Fruit fly (Drosophila melanogaster) whole organism, embryonic: ENCODE data around the gene fwd.

Experiments
- Asciz ChIP-seq: fragments of 200-800 bp; sonication (Bioruptor generic); optimal IDR thresholded peaks from 2 replicates; lab custom pipeline; 2017; ENCODE audit warnings: missing biosample characterization, mild to moderate bottlenecking, missing genetic modification characterization, missing genetic modification reagents
- B-H1 ChIP-seq: fragments of 200-800 bp; sonication (Bioruptor generic); IDR thresholded peaks from 3 replicates; pipeline ENCODE4 v1.3.6; 2022; ENCODE audit warnings: missing biosample characterization, missing genetic modification characterization
- Blimp-1 ChIP-seq: fragments of 200-800 bp; sonication (Bioruptor generic); optimal IDR thresholded peaks from 3 replicates; lab custom pipeline; 2018; ENCODE audit warnings: missing biosample characterization, missing genetic modification characterization, mild to moderate bottlenecking, moderate library complexity, missing genetic modification reagents
- CG10959 ChIP-seq: fragments of 200-800 bp; sonication (Bioruptor generic); IDR thresholded peaks from 2 replicates; pipeline ENCODE4 v1.3.6; 2022; ENCODE audit warnings: missing biosample characterization, missing genetic modification characterization
- CG14441 ChIP-seq: fragments of 200-800 bp; sonication (Bioruptor generic); IDR thresholded peaks from 2 replicates; pipeline ENCODE4 v1.3.6; 2022; ENCODE audit warnings: missing biosample characterization, missing genetic modification characterization
- CG14710 ChIP-seq: fragments of 200-800 bp; sonication (Bioruptor generic); optimal IDR thresholded peaks from 3 replicates; lab custom pipeline; 2019; ENCODE audit warnings: missing biosample characterization, mild to moderate bottlenecking, missing genetic modification characterization, moderate library complexity
- CG15601 ChIP-seq: fragments of 200-800 bp; sonication (Bioruptor generic); optimal IDR thresholded peaks from 3 replicates; lab custom pipeline; 2019; ENCODE audit warnings: missing biosample characterization, mild to moderate bottlenecking, missing genetic modification characterization, moderate library complexity
- CG1603 ChIP-seq: fragments of 200-800 bp; sonication (Bioruptor generic); optimal IDR thresholded peaks from 2 replicates; lab custom pipeline; 2019; ENCODE audit warnings: missing biosample characterization, mild to moderate bottlenecking, missing genetic modification characterization, moderate library complexity
- CG1647 ChIP-seq: fragments of 200-800 bp; sonication (Bioruptor generic); optimal IDR thresholded peaks from 3 replicates; lab custom pipeline; 2016; ENCODE audit warnings: missing biosample characterization, missing genetic modification characterization
- CG16863 ChIP-seq: fragments of 200-800 bp; sonication (Bioruptor generic); optimal IDR thresholded peaks from 3 replicates; lab custom pipeline; 2016; ENCODE audit warnings: missing biosample characterization, missing genetic modification characterization
- CG17612 ChIP-seq: fragments of 200-800 bp; sonication (Bioruptor generic); IDR thresholded peaks from 2 replicates; pipeline ENCODE4 v1.3.6; 2022; ENCODE audit warnings: missing biosample characterization, missing genetic modification characterization
- CG17829 ChIP-seq: fragments of 200-800 bp; optimal IDR thresholded peaks from 2 replicates; lab custom pipeline; 2019; ENCODE audit warnings: missing biosample characterization, mild to moderate bottlenecking, missing genetic modification characterization, moderate library complexity
- CG18764 ChIP-seq: fragments of 200-800 bp; sonication (Bioruptor generic); optimal IDR thresholded peaks from 3 replicates; lab custom pipeline; 2016; ENCODE audit warnings: missing biosample characterization, missing genetic modification characterization
- CG2202 ChIP-seq: fragments of 200-800 bp; sonication (Bioruptor generic); optimal IDR thresholded peaks from 2 replicates; lab custom pipeline; 2018; ENCODE audit warnings: missing biosample characterization, mild to moderate bottlenecking, missing genetic modification characterization
- CG2678 ChIP-seq: fragments of 200-800 bp; sonication (Bioruptor generic); optimal IDR thresholded peaks from 3 replicates; lab custom pipeline; 2019; ENCODE audit warnings: missing biosample characterization, mild to moderate bottlenecking, missing genetic modification characterization, moderate library complexity
- CG33557 ChIP-seq: fragments of 200-800 bp; sonication (Bioruptor generic); optimal IDR thresholded peaks from 2 replicates; lab custom pipeline; 2019; ENCODE audit warnings: missing biosample characterization, mild to moderate bottlenecking, missing genetic modification characterization, moderate library complexity
- CG4617 ChIP-seq: fragments of 200-800 bp; sonication (Bioruptor generic); optimal IDR thresholded peaks from 3 replicates; lab custom pipeline; 2016; ENCODE audit warnings: missing biosample characterization, missing genetic modification characterization, borderline replicate concordance
- CG4820 ChIP-seq: fragments of 200-800 bp; sonication (Bioruptor generic); optimal IDR thresholded peaks from 3 replicates; lab custom pipeline; 2016; ENCODE audit warnings: missing biosample characterization, missing genetic modification characterization
- CG6254 ChIP-seq: fragments of 200-800 bp; sonication (Bioruptor generic); optimal IDR thresholded peaks from 3 replicates; lab custom pipeline; 2017; ENCODE audit warnings: mild to moderate bottlenecking, missing biosample characterization, missing genetic modification reagents, missing genetic modification characterization
- CG7839 ChIP-seq: fragments of 200-800 bp; sonication (Bioruptor generic); optimal IDR thresholded peaks from 3 replicates; lab custom pipeline; 2018; ENCODE audit warnings: missing biosample characterization, mild to moderate bottlenecking, missing genetic modification characterization, moderate library complexity
- CG8388 ChIP-seq: fragments of 200-800 bp; sonication (Bioruptor generic); optimal IDR thresholded peaks from 2 replicates; lab custom pipeline; 2019; ENCODE audit warnings: missing biosample characterization, mild to moderate bottlenecking, missing genetic modification characterization, moderate library complexity
- CG9727 ChIP-seq: fragments of 200-800 bp; sonication (Bioruptor generic); optimal IDR thresholded peaks from 3 replicates; lab custom pipeline; 2017; ENCODE audit warnings: missing biosample characterization, mild to moderate bottlenecking, missing genetic modification characterization
- CHES-1-like ChIP-seq: fragments of 200-800 bp; sonication (Bioruptor generic); optimal IDR thresholded peaks from 2 replicates; lab custom pipeline; 2016; ENCODE audit warnings: missing biosample characterization, missing genetic modification characterization
- D ChIP-seq, 2 experiments: fragments of 200-800 bp in 1 of 2; fragments of >200 bp in 1 of 2; sonication (Bioruptor generic) in 1 of 2; optimal IDR thresholded peaks; 2 replicates in 1 of 2; 3 replicates in 1 of 2; lab custom pipeline; 2017; ENCODE audit warnings: mild to moderate bottlenecking in 1 of 2, missing biosample characterization in 1 of 2, missing genetic modification characterization in 1 of 2, missing genetic modification reagents in 1 of 2
- HLH3B ChIP-seq: fragments of 200-800 bp; sonication (Bioruptor generic); IDR thresholded peaks from 2 replicates; pipeline ENCODE4 v1.3.6; 2022; ENCODE audit warnings: missing biosample characterization, missing genetic modification characterization
- Hr39 ChIP-seq: fragments of >200 bp; optimal IDR thresholded peaks from 2 replicates; lab custom pipeline; 2017
- MESR4 ChIP-seq: fragments of 200-800 bp; sonication (Bioruptor generic); optimal IDR thresholded peaks from 2 replicates; lab custom pipeline; 2018; ENCODE audit warnings: missing biosample characterization, mild to moderate bottlenecking, missing genetic modification characterization, moderate library complexity
- Med ChIP-seq: fragments of 200-800 bp; sonication (Bioruptor generic); peaks from one replicate; lab custom pipeline; 2016; ENCODE audit warnings: missing biosample characterization, missing genetic modification characterization, mild to moderate bottlenecking, inconsistent platforms, moderate library complexity
- PHDP ChIP-seq: fragments of 200-800 bp; sonication (Bioruptor generic); optimal IDR thresholded peaks from 3 replicates; lab custom pipeline; 2018; ENCODE audit warnings: missing biosample characterization, mild to moderate bottlenecking, missing genetic modification characterization, moderate library complexity
- Side ChIP-seq: fragments of 200-800 bp; sonication (Bioruptor generic); optimal IDR thresholded peaks from 2 replicates; lab custom pipeline; 2016; ENCODE audit warnings: missing biosample characterization, missing genetic modification characterization
- Six4 ChIP-seq: fragments of 200-800 bp; sonication (Bioruptor generic); optimal IDR thresholded peaks from 2 replicates; lab custom pipeline; 2016; ENCODE audit warnings: missing biosample characterization, missing genetic modification characterization
- Sox100B ChIP-seq: fragments of 200-800 bp; sonication (Bioruptor generic); optimal IDR thresholded peaks from 3 replicates; lab custom pipeline; 2018; ENCODE audit warnings: missing biosample characterization, mild to moderate bottlenecking, missing genetic modification characterization
- Sry-δ ChIP-seq: fragments of 200-800 bp; sonication (Bioruptor generic); optimal IDR thresholded peaks from 2 replicates; lab custom pipeline; 2016; ENCODE audit warnings: missing biosample characterization, missing genetic modification characterization
- az2 ChIP-seq: fragments of 200-800 bp; sonication (Bioruptor generic); optimal IDR thresholded peaks from 3 replicates; lab custom pipeline; 2016; ENCODE audit warnings: missing biosample characterization, missing genetic modification characterization
- bab2 ChIP-seq: fragments of 200-800 bp; sonication (Bioruptor generic); optimal IDR thresholded peaks from 2 replicates; lab custom pipeline; 2016; ENCODE audit warnings: missing biosample characterization, missing genetic modification characterization
- bcd ChIP-seq: fragments of 200-800 bp; sonication (Bioruptor generic); optimal IDR thresholded peaks from 2 replicates; lab custom pipeline; 2017; ENCODE audit warnings: missing biosample characterization, mild to moderate bottlenecking, missing genetic modification characterization
- br ChIP-seq: fragments of >200 bp; optimal IDR thresholded peaks from 2 replicates; lab custom pipeline; 2017
- cad ChIP-seq: fragments of >200 bp; optimal IDR thresholded peaks from 2 replicates; lab custom pipeline; 2017; ENCODE audit warnings: missing biosample characterization, missing genetic modification characterization
- chm ChIP-seq: fragments of 200-800 bp; sonication (Bioruptor generic); IDR thresholded peaks from 2 replicates; pipeline ENCODE4 v1.3.6; 2022; ENCODE audit warnings: missing biosample characterization, missing genetic modification characterization
- chn ChIP-seq: fragments of 200-800 bp; sonication (Bioruptor generic); optimal IDR thresholded peaks from 2 replicates; lab custom pipeline; 2016; ENCODE audit warnings: missing biosample characterization, missing genetic modification characterization
- crol ChIP-seq: fragments of 200-800 bp; sonication (Bioruptor generic); IDR thresholded peaks from 2 replicates; pipeline ENCODE4 v1.3.6; 2022; ENCODE audit warnings: missing biosample characterization, missing genetic modification characterization
- dmrt11E ChIP-seq: fragments of 200-800 bp; sonication (Bioruptor generic); optimal IDR thresholded peaks from 3 replicates; lab custom pipeline; 2018; ENCODE audit warnings: missing biosample characterization, mild to moderate bottlenecking, missing genetic modification characterization, moderate library complexity
- dmrt99B ChIP-seq: fragments of 200-800 bp; sonication (Bioruptor generic); optimal IDR thresholded peaks from 2 replicates; lab custom pipeline; 2018; ENCODE audit warnings: missing biosample characterization, mild to moderate bottlenecking, missing genetic modification characterization, moderate library complexity
- gsb-n ChIP-seq: fragments of 200-800 bp; sonication (Bioruptor generic); optimal IDR thresholded peaks from 3 replicates; lab custom pipeline; 2018; ENCODE audit warnings: missing biosample characterization, mild to moderate bottlenecking, missing genetic modification characterization
- ind ChIP-seq: fragments of 200-800 bp; sonication (Bioruptor generic); optimal IDR thresholded peaks from 3 replicates; lab custom pipeline; 2016; ENCODE audit warnings: missing biosample characterization, missing genetic modification characterization
- kah ChIP-seq: fragments of 200-800 bp; sonication (Bioruptor generic); optimal IDR thresholded peaks from 2 replicates; lab custom pipeline; 2018; ENCODE audit warnings: missing biosample characterization, mild to moderate bottlenecking, missing genetic modification characterization
- pfk ChIP-seq: fragments of 200-800 bp; sonication (Bioruptor generic); optimal IDR thresholded peaks from 2 replicates; lab custom pipeline; 2018; ENCODE audit warnings: missing biosample characterization, mild to moderate bottlenecking, missing genetic modification characterization, moderate library complexity
- pnt ChIP-seq: fragments of 200-800 bp; sonication (Bioruptor generic); optimal IDR thresholded peaks from 3 replicates; lab custom pipeline; 2016; ENCODE audit warnings: missing biosample characterization, missing genetic modification characterization
- run ChIP-seq: fragments of 200-800 bp; sonication (Bioruptor generic); optimal IDR thresholded peaks from 3 replicates; lab custom pipeline; 2018; ENCODE audit warnings: missing biosample characterization, mild to moderate bottlenecking, missing genetic modification characterization
- toy ChIP-seq: fragments of 200-800 bp; sonication (Bioruptor generic); IDR thresholded peaks from 2 replicates; pipeline ENCODE4 v1.3.6; 2022; ENCODE audit warnings: missing biosample characterization, missing genetic modification characterization
- wdn ChIP-seq: fragments of 200-800 bp; sonication (Bioruptor generic); IDR thresholded peaks from 2 replicates; pipeline ENCODE4 v1.3.6; 2022; ENCODE audit warnings: missing biosample characterization, missing genetic modification characterization

Gene fwd

DNA sequence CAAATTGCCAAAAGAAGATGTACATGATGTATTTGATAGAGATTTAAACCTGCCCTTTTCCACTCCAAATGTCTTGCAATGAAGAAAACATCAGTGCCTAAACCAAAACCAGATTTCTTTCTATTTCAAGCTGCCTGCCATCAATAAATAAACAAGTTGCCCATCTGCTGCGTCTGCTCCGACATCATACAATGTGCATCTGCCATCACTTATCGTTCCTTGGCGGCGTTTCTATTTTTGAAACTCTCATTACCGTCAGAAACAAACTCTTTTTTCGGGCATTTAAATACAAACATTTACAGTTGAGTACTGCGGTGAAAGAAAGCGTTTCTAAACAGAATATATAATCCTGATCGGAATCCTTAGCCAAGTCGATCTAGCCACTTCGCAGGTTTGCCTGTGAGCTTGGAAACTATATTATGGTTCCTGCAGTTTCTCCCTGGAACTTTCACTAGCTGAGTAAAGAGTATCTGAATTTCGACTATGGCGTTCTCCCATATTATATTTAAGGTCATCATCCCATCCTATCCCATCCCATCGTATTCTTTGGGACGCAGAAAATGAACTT lies 24.8 kb downstream of the fwd start (continued):
- TF ChIP-seq CG9727 (GFP tag; lab: Kevin White, UChicago) (peak; percentile 28), PHDP (tag; lab: Kevin White, UChicago) (peak; percentile 15), CG1647 (GFP tag; lab: Kevin White, UChicago) (peak; percentile 19), az2 (GFP tag; lab: Kevin White, UChicago) (peak; percentile 47), CG33557 (GFP tag; lab: Kevin White, UChicago) (peak; percentile 37), dmrt11E (tag; lab: Kevin White, UChicago) (peak; percentile 79), CG6254 (GFP tag; lab: Kevin White, UChicago) (peak; percentile 21), CG17829 (tag; lab: Kevin White, UChicago) (peak; percentile 50), kah (peak; percentile 15), CG14441 (GFP tag; lab: Robert Waterston, UW) (no peak), dmrt99B (tag; lab: Kevin White, UChicago) (peak; percentile 21), crol (GFP tag; lab: Robert Waterston, UW) (no peak), D (optimal IDR thresholded peaks at IDR 0.05; lab: Kevin White, UChicago) (no peak), D (GFP tag; optimal IDR thresholded peaks at IDR 0.05; lab: Kevin White, UChicago) (peak; percentile 62), CG14710 (tag; lab: Kevin White, UChicago) (peak; percentile 70), Med (GFP tag; lab: Kevin White, UChicago) (peak; percentile 42), CG1603 (tag; lab: Kevin White, UChicago) (peak; percentile 49), CHES-1-like (peak; percentile 8), chm (peak; percentile 15; the same call in 1 of the 2 replicates), chn (peak; percentile 15), CG2678 (tag; lab: Kevin White, UChicago) (peak; percentile 47), CG16863 (GFP tag; lab: Kevin White, UChicago) (peak; percentile 31), Side (GFP tag; lab: Kevin White, UChicago) (peak; percentile 20), Asciz (peak; percentile 18), MESR4 (GFP tag; lab: Kevin White, UChicago) (no peak), cad (GFP tag; lab: Kevin White, UChicago) (no peak), CG2202 (peak; percentile 63), toy (no peak), Sox100B (GFP tag; lab: Kevin White, UChicago) (no peak), CG4820 (GFP tag; lab: Kevin White, UChicago) (peak; percentile 27), bab2 (GFP tag; lab: Kevin White, UChicago) (peak; percentile 3), CG18764 (GFP tag; lab: Kevin White, UChicago) (peak; percentile 3), CG8388 (GFP tag; lab: Kevin White, UChicago) (peak; percentile 33), bcd (GFP tag; lab: Kevin White, UChicago) (peak; percentile 2), wdn (GFP tag; lab: Robert Waterston, UW) (no peak)

DNA sequence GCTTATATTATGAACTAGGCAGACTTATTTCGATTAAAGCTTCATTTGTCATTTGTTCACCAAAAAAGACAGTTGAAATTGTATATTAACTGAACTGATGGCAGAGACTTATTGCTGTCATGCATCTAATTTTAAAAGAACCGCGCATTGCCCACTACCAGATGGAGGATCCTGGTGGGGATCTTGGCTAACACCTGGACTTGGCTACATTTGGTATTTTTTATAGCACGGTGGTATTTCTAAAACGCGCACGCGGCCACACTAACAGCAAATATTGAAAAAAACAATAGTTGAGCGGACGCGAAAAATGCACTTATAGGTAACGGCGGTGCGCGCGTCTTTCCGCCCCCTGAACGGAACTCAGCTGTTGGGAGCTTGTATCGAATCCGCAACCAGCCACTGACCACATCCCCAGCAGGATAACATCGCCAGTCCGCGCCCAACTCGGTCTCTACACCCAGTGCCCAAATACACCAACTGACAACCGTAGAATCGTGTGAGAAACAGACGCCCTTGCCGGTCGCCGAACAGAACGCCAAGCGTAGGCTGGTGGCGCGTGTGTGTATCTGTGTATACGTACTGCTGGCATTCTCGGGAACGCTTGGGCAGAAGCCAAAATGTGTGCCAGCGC lies 27.4 kb downstream of the fwd start:
- TF ChIP-seq CG10959 (no peak), CG4617 (GFP tag; lab: Kevin White, UChicago) (peak; percentile 59), Blimp-1 (GFP tag; lab: Kevin White, UChicago) (no peak), Six4 (GFP tag; lab: Kevin White, UChicago) (no peak), Sry-δ (peak; percentile 42), HLH3B (GFP tag; lab: Robert Waterston, UW) (no peak), CG17612 (no peak), Hr39 (no peak), gsb-n (no peak), pfk (no peak), B-H1 (GFP tag; lab: Robert Waterston, UW) (no peak), br (lab: Kevin White, UChicago) (no peak), ind (GFP tag; lab: Kevin White, UChicago) (no peak), CG7839 (peak; percentile 11), run (tag; lab: Kevin White, UChicago) (no peak), CG15601 (tag; lab: Kevin White, UChicago) (peak; percentile 29), pnt (GFP tag; lab: Kevin White, UChicago) (no peak)
